Worm (Caenorhabditis elegans): ENCODE results near the gene srh-16.

Gene srh-16

DNA sequence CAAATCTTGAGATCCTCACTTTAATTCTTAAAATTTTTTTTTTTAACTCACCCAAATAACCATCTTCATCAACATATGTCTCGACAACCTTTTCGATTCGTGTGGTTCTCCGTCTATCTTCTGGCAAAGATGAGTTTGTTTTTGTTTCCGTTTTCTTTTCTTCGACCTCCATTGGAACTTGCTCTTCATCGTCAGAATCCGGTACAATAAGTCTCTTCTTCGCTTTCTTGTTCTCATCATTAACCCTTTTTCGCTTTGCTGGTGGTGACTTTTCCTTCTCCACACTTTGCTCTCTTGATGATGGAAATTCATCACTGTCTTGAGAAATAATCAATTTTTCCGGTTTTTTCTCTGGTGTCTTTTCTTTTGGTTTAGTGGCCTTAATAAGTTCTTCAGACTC, 24.4 kb downstream of the srh-16 start:
- no peak for TF ChIP-seq lin-39 (tag; optimal IDR thresholded peaks at IDR 0.05)
- TF ChIP-seq xbp-1 (tag; optimal IDR thresholded peaks at IDR 0.05) = no peak
- no peak for TF ChIP-seq irx-1 (tag; optimal IDR thresholded peaks at IDR 0.05)
- TF ChIP-seq nhr-77 (tag; optimal IDR thresholded peaks at IDR 0.05) = no peak

DNA sequence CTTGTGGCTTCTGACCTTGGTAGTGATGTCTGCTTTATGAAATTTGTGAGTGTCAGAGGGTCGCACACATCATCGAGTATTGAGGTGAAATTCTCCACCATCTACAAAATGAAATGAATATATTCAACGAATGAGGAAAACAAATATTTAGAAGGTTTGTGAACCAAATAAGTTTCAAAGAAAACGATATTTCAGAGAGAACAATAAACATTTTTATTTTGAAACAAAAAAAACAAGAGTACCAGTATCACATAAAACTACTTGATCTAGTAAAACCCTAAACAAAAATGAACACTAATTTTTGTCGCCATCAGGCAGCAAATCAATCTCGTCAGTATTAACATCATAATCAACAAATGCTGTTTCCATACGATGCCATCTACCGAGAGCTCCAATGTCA, 25.4 kb downstream of the srh-16 start, which contains the start of gene R04F11.3:
TSS of gene R04F11.3 (minus strand) at position 101 of the 400 bp plus-strand sequence.
- TF ChIP-seq dpl-1 (GFP tag; optimal IDR thresholded peaks at IDR 0.05) (no peak), zip-4 (GFP tag; optimal IDR thresholded peaks at IDR 0.05) (no peak), pqm-1 (tag; optimal IDR thresholded peaks at IDR 0.05) (no peak), sox-4 (tag; optimal IDR thresholded peaks at IDR 0.05) (no peak), nhr-76 (tag; optimal IDR thresholded peaks at IDR 0.05) (no peak), nhr-11 (tag; optimal IDR thresholded peaks at IDR 0.05) (no peak), unc-98 (GFP tag; IDR thresholded peaks at IDR 0.05) (no peak), swsn-7 (tag; optimal IDR thresholded peaks at IDR 0.05) (no peak), pax-3 (tag; optimal IDR thresholded peaks at IDR 0.05) (no peak), sup-37 (GFP tag; optimal IDR thresholded peaks at IDR 0.05) (no peak), Y116A8C.19 (tag; optimal IDR thresholded peaks at IDR 0.05; ENCODE audit: borderline replicate concordance) (no peak), C34B4.2 (tag; optimal IDR thresholded peaks at IDR 0.05) (no peak), jun-1 (tag; optimal IDR thresholded peaks at IDR 0.05) (no peak), lsy-2 (tag; optimal IDR thresholded peaks at IDR 0.05) (no peak)

DNA sequence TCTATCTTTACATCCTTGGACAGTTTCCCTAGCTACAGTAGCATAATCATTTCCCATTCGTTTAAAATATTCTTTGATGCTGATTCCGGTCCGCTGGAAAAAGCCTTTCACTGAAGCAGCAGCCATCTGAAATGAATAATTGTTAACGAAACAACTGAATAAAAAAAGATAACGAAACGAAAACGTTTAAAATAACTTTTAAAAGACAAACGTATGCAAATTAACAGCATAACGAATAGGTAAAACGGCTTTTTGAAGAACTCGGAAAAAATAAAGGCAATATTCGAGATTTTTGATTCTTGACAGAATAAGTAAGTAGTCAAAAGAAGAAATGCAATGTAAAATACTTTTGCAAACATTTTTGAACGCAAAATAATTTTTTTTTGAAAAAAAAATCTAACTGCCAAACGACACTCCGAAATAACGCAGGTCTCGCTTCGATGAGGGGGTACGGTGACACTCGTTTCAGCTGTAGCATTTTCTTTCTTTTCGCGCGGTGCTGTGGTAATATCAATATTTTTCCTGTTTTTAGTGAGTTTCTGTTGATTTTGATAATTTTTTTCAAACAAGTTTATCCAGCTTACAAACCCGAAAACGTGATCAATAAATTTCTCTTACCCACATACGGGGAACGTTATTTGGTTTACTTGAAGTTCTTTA, 26.4 kb downstream of the srh-16 start, which contains the start of the genes R04F11.5 and R04F11.2:
TSS of gene R04F11.5 (minus strand) at position 126 of the 660 bp plus-strand sequence.
TSS of gene R04F11.2 (plus strand) at position 488 of the 660 bp plus-strand sequence.
- TF ChIP-seq lin-13 (GFP tag; optimal IDR thresholded peaks at IDR 0.05) (peak; percentile 56), snpc-4 (tag; optimal IDR thresholded peaks at IDR 0.05) (peak; percentile 74), hlh-4 (tag; optimal IDR thresholded peaks at IDR 0.05) (no peak), ztf-4 (tag; optimal IDR thresholded peaks at IDR 0.05) (no peak), mep-1 (tag; optimal IDR thresholded peaks at IDR 0.05) (peak; percentile 92), ceh-8 (GFP tag; optimal IDR thresholded peaks at IDR 0.05) (no peak), fkh-10 (GFP tag; optimal IDR thresholded peaks at IDR 0.05) (no peak), isw-1 (GFP tag; IDR thresholded peaks at IDR 0.05) (peak; percentile 67), snu-23 (GFP tag; optimal IDR thresholded peaks at IDR 0.05) (peak; percentile 86), blmp-1 (tag; optimal IDR thresholded peaks at IDR 0.05) (peak; percentile 78), fos-1 (tag; optimal IDR thresholded peaks at IDR 0.05) (peak; percentile 71), egl-13 (tag; optimal IDR thresholded peaks at IDR 0.05) (peak; percentile 46), ceh-88 (GFP tag; IDR thresholded peaks at IDR 0.05) (peak; percentile 7; the same call in 1 of the 2 replicates), dpl-1 (GFP tag; optimal IDR thresholded peaks at IDR 0.05) (peak; percentile 80 to 88 (median 82)), C16A3.4 (tag; optimal IDR thresholded peaks at IDR 0.05) (peak; percentile 94), tbx-2 (tag; optimal IDR thresholded peaks at IDR 0.05) (peak; percentile 69), xbp-1 (tag; optimal IDR thresholded peaks at IDR 0.05) (peak; percentile 73), vab-15 (tag; optimal IDR thresholded peaks at IDR 0.05) (no peak), nhr-47 (tag; optimal IDR thresholded peaks at IDR 0.05) (peak; percentile 77), F16B12.6 (tag; optimal IDR thresholded peaks at IDR 0.05) (peak; percentile 49), ceh-90 (tag; optimal IDR thresholded peaks at IDR 0.05) (no peak), jun-1 (tag; optimal IDR thresholded peaks at IDR 0.05) (peak; percentile 66), rnt-1 (tag; optimal IDR thresholded peaks at IDR 0.05) (peak; percentile 68), lin-35 (GFP tag; optimal IDR thresholded peaks at IDR 0.05) (peak; percentile 84 to 91), fkh-8 (tag; optimal IDR thresholded peaks at IDR 0.05) (peak; percentile 48), pag-3 (tag; optimal IDR thresholded peaks at IDR 0.05; ENCODE audit: borderline replicate concordance, insufficient read depth) (no peak), nhr-11 (tag; optimal IDR thresholded peaks at IDR 0.05) (peak; percentile 34), unc-86 (tag; optimal IDR thresholded peaks at IDR 0.05) (peak; percentile 50), lin-39 (tag; optimal IDR thresholded peaks at IDR 0.05) (peak; percentile 59), ceh-82 (tag; optimal IDR thresholded peaks at IDR 0.05) (peak; percentile 55 to 86 (median 59)), unc-130 (tag; optimal IDR thresholded peaks at IDR 0.05) (peak; percentile 82), lin-14 (GFP tag; optimal IDR thresholded peaks at IDR 0.05) (peak; percentile 77), nhr-76 (tag; optimal IDR thresholded peaks at IDR 0.05) (no peak), nhr-90 (tag; optimal IDR thresholded peaks at IDR 0.05; ENCODE audit: poor library complexity) (peak; percentile 71), unc-62 (GFP tag; optimal IDR thresholded peaks at IDR 0.05) (no peak), irx-1 (tag; optimal IDR thresholded peaks at IDR 0.05) (peak; percentile 49), lsy-2 (tag; optimal IDR thresholded peaks at IDR 0.05) (peak; percentile 99), nhr-85 (tag) (peak; percentile 85)

Measured in whole organism, L1 larva.